Worm (Caenorhabditis elegans) whole organism, L1 larva: Measurements from ENCODE around the gene Y45F10C.6.

Experiments
- C16A3.4 ChIP-seq: fragments of 150-350 bp; optimal IDR thresholded peaks from 2 replicates; lab custom pipeline; 2014; ENCODE audit warnings: missing biosample characterization, missing genetic modification characterization
- C34B4.2 ChIP-seq: sonication (generic microtip); optimal IDR thresholded peaks from 2 replicates; lab custom pipeline; 2017; ENCODE audit warnings: mild to moderate bottlenecking, missing genetic modification characterization, missing compliant biosample characterization
- aha-1 ChIP-seq: fragments of 150-350 bp; optimal IDR thresholded peaks from 2 replicates; lab custom pipeline; 2014; ENCODE audit warnings: missing biosample characterization, missing genetic modification characterization
- blmp-1 ChIP-seq: fragments of 150-350 bp; optimal IDR thresholded peaks from 2 replicates; lab custom pipeline; 2014; ENCODE audit warnings: missing biosample characterization, missing genetic modification characterization
- ceh-63 ChIP-seq: fragments of 200-800 bp; sonication (Bioruptor generic); optimal IDR thresholded peaks from 2 replicates; lab custom pipeline; 2018; ENCODE audit warnings: mild to moderate bottlenecking, missing genetic modification characterization, missing compliant biosample characterization
- ceh-8 ChIP-seq: fragments of 200-800 bp; sonication (Bioruptor generic); optimal IDR thresholded peaks from 2 replicates; lab custom pipeline; 2018; ENCODE audit warnings: mild to moderate bottlenecking, missing genetic modification characterization, moderate library complexity, missing compliant biosample characterization
- ceh-88 ChIP-seq: fragments of 200-800 bp; sonication (Bioruptor generic); IDR thresholded peaks from 2 replicates; pipeline ENCODE4 v1.3.6; 2022; ENCODE audit warnings: missing genetic modification characterization, missing compliant biosample characterization
- ces-1 ChIP-seq: fragments of 150-350 bp; optimal IDR thresholded peaks from 2 replicates; lab custom pipeline; 2014; ENCODE audit warnings: missing biosample characterization, missing genetic modification reagents, missing genetic modification characterization
- dpl-1 ChIP-seq, 3 experiments: fragments of 150-350 bp in 2 of 3; sonication (generic microtip) in 1 of 3; optimal IDR thresholded peaks; 2 replicates each; lab custom pipeline; 2014 to 2017; ENCODE audit warnings: missing biosample characterization in 3 of 3, missing genetic modification characterization in 3 of 3, missing genetic modification reagents in 3 of 3
- efl-1 ChIP-seq, 4 experiments: fragments of 150-350 bp; optimal IDR thresholded peaks in 3 of 4; peaks in 1 of 4; 1 replicate in 1 of 4; 2 replicates in 3 of 4; lab custom pipeline; 2014; ENCODE audit warnings: missing biosample characterization in 2 of 4, missing genetic modification characterization in 2 of 4, missing genetic modification reagents in 2 of 4
- efl-3 ChIP-seq: fragments of 200-800 bp; sonication (Bioruptor generic); optimal IDR thresholded peaks from 2 replicates; lab custom pipeline; 2018; ENCODE audit warnings: mild to moderate bottlenecking, missing genetic modification characterization, missing compliant biosample characterization
- egl-13 ChIP-seq: sonication (generic microtip); optimal IDR thresholded peaks from 2 replicates; lab custom pipeline; 2016; ENCODE audit warnings: missing genotype, missing genetic modification reagents, missing genetic modification characterization, missing compliant biosample characterization
- elt-3 ChIP-seq, 6 experiments: fragments of 150-350 bp in 1 of 6; sonication (generic microtip); optimal IDR thresholded peaks; 2 replicates each; lab custom pipeline; 2017 to 2018; ENCODE audit warnings: missing biosample characterization in 6 of 6, missing genetic modification characterization in 6 of 6, inconsistent platforms in 1 of 6
- fkh-8 ChIP-seq: sonication (generic microtip); optimal IDR thresholded peaks from 2 replicates; lab custom pipeline; 2016; ENCODE audit warnings: mild to moderate bottlenecking, missing genetic modification characterization, missing compliant biosample characterization
- hlh-17 ChIP-seq: fragments of 200-800 bp; sonication (Bioruptor generic); optimal IDR thresholded peaks from 2 replicates; lab custom pipeline; 2018; ENCODE audit warnings: missing genetic modification characterization, mild to moderate bottlenecking, missing compliant biosample characterization, moderate library complexity, borderline replicate concordance
- irx-1 ChIP-seq: sonication (generic microtip); optimal IDR thresholded peaks from 2 replicates; lab custom pipeline; 2016; ENCODE audit warnings: missing genetic modification characterization, missing compliant biosample characterization
- isw-1 ChIP-seq: fragments of 200-800 bp; sonication (Bioruptor generic); IDR thresholded peaks from 2 replicates; pipeline ENCODE4 v1.3.6; 2022; ENCODE audit warnings: missing genetic modification characterization, missing compliant biosample characterization
- jun-1 ChIP-seq: fragments of 150-350 bp; optimal IDR thresholded peaks from 2 replicates; lab custom pipeline; 2014; ENCODE audit warnings: missing biosample characterization, missing genetic modification reagents, missing genetic modification characterization
- lin-13 ChIP-seq: fragments of 150-350 bp; optimal IDR thresholded peaks from 2 replicates; lab custom pipeline; 2014; ENCODE audit warnings: missing biosample characterization, missing genetic modification reagents, missing genetic modification characterization
- lin-14 ChIP-seq: fragments of 200-800 bp; sonication (Bioruptor generic); optimal IDR thresholded peaks from 2 replicates; lab custom pipeline; 2018; ENCODE audit warnings: mild to moderate bottlenecking, missing genetic modification characterization, moderate library complexity, missing compliant biosample characterization
- lin-35 ChIP-seq, 2 experiments: fragments of 150-350 bp; optimal IDR thresholded peaks; 2 replicates each; lab custom pipeline; 2014; ENCODE audit warnings: missing biosample characterization in 2 of 2, missing genetic modification characterization in 2 of 2, missing genetic modification reagents in 2 of 2
- lsy-2 ChIP-seq, 2 experiments: fragments of 150-350 bp; optimal IDR thresholded peaks; 2 replicates each; lab custom pipeline; 2014; ENCODE audit warnings: missing biosample characterization in 2 of 2, missing genetic modification characterization in 2 of 2
- mab-9 ChIP-seq: fragments of 200-800 bp; sonication (Bioruptor generic); IDR thresholded peaks from 2 replicates; pipeline ENCODE4 v1.3.6; 2022; ENCODE audit warnings: missing genetic modification reagents, missing genetic modification characterization, missing compliant biosample characterization
- mep-1 ChIP-seq: fragments of 150-350 bp; optimal IDR thresholded peaks from 2 replicates; lab custom pipeline; 2014; ENCODE audit warnings: missing biosample characterization, missing genetic modification characterization
- nhr-11 ChIP-seq: fragments of 150-350 bp; optimal IDR thresholded peaks from 2 replicates; lab custom pipeline; 2014; ENCODE audit warnings: missing biosample characterization, missing genetic modification characterization
- nhr-12 ChIP-seq: sonication (generic microtip); optimal IDR thresholded peaks from 2 replicates; lab custom pipeline; 2017; ENCODE audit warnings: missing biosample characterization, missing genetic modification characterization
- nhr-19 ChIP-seq: fragments of 200-800 bp; sonication (Bioruptor generic); conservative IDR thresholded peaks from 2 replicates; pipeline ENCODE4 v1.3.6; 2022; ENCODE audit warnings: missing genetic modification characterization, missing compliant biosample characterization
- nhr-237 ChIP-seq: fragments of 150-350 bp; optimal IDR thresholded peaks from 2 replicates; lab custom pipeline; 2014; ENCODE audit warnings: missing biosample characterization, missing genetic modification characterization
- nhr-28 ChIP-seq: fragments of 150-350 bp; optimal IDR thresholded peaks from 2 replicates; lab custom pipeline; 2014; ENCODE audit warnings: missing biosample characterization, missing genetic modification characterization
- nhr-47 ChIP-seq: sonication (generic microtip); optimal IDR thresholded peaks from 2 replicates; lab custom pipeline; 2016; ENCODE audit warnings: mild to moderate bottlenecking, missing genetic modification characterization, moderate library complexity, missing compliant biosample characterization
- nhr-76 ChIP-seq: sonication (generic microtip); optimal IDR thresholded peaks from 2 replicates; lab custom pipeline; 2017; ENCODE audit warnings: missing biosample characterization, missing genetic modification characterization
- nhr-77 ChIP-seq: fragments of 150-350 bp; optimal IDR thresholded peaks from 2 replicates; lab custom pipeline; 2014; ENCODE audit warnings: missing biosample characterization, missing genetic modification characterization
- nhr-90 ChIP-seq: sonication (generic microtip); optimal IDR thresholded peaks from 2 replicates; lab custom pipeline; 2016; ENCODE audit warnings: mild to moderate bottlenecking, missing genetic modification characterization, missing compliant biosample characterization; ENCODE audit not compliant: poor library complexity
- pax-3 ChIP-seq: fragments of 200-800 bp; sonication (Bioruptor generic); optimal IDR thresholded peaks from 2 replicates; lab custom pipeline; 2018; ENCODE audit warnings: mild to moderate bottlenecking, missing genetic modification characterization, moderate library complexity, missing compliant biosample characterization
- rnt-1 ChIP-seq: sonication (generic microtip); optimal IDR thresholded peaks from 2 replicates; lab custom pipeline; 2016; ENCODE audit warnings: mild to moderate bottlenecking, missing genetic modification characterization, moderate library complexity, missing compliant biosample characterization
- skn-1 ChIP-seq: fragments of 150-350 bp; optimal IDR thresholded peaks from 2 replicates; lab custom pipeline; 2014; ENCODE audit warnings: missing biosample characterization, missing genetic modification characterization
- snpc-4 ChIP-seq: fragments of 150-350 bp; optimal IDR thresholded peaks from 2 replicates; lab custom pipeline; 2014; ENCODE audit warnings: missing biosample characterization, missing genetic modification characterization
- snu-23 ChIP-seq: sonication (generic microtip); optimal IDR thresholded peaks from 2 replicates; lab custom pipeline; 2016; ENCODE audit warnings: missing genetic modification characterization, missing compliant biosample characterization
- sox-4 ChIP-seq: sonication (generic microtip); optimal IDR thresholded peaks from 2 replicates; lab custom pipeline; 2016; ENCODE audit warnings: missing genetic modification characterization, missing compliant biosample characterization
- tlp-1 ChIP-seq: fragments of 150-350 bp; optimal IDR thresholded peaks from 2 replicates; lab custom pipeline; 2014; ENCODE audit warnings: missing biosample characterization, missing genetic modification characterization
- unc-130 ChIP-seq: fragments of 150-350 bp; optimal IDR thresholded peaks from 2 replicates; lab custom pipeline; 2017; ENCODE audit warnings: missing biosample characterization, missing genetic modification characterization, inconsistent platforms
- unc-30 ChIP-seq: sonication (generic microtip); optimal IDR thresholded peaks from 2 replicates; lab custom pipeline; 2017; ENCODE audit warnings: missing biosample characterization, missing genetic modification characterization
- unc-62 ChIP-seq: fragments of 150-350 bp; optimal IDR thresholded peaks from 2 replicates; lab custom pipeline; 2014; ENCODE audit warnings: missing biosample characterization, missing genetic modification reagents, missing genetic modification characterization
- unc-86 ChIP-seq: sonication (generic microtip); optimal IDR thresholded peaks from 2 replicates; lab custom pipeline; 2016; ENCODE audit warnings: missing genetic modification characterization, missing compliant biosample characterization
- vab-15 ChIP-seq: sonication (generic microtip); optimal IDR thresholded peaks from 2 replicates; lab custom pipeline; 2017; ENCODE audit warnings: missing genotype, mild to moderate bottlenecking, missing genetic modification characterization, missing compliant biosample characterization
- zag-1 ChIP-seq: fragments of 150-350 bp; optimal IDR thresholded peaks from 2 replicates; lab custom pipeline; 2014; ENCODE audit warnings: missing biosample characterization, missing genetic modification characterization
- ztf-11 ChIP-seq, 2 experiments: sonication (generic microtip); optimal IDR thresholded peaks; 2 replicates each; lab custom pipeline; 2016 to 2017; ENCODE audit warnings: missing genetic modification characterization in 2 of 2, missing biosample characterization in 1 of 2, missing compliant biosample characterization in 1 of 2

The Y45F10C.6 gene

DNA sequence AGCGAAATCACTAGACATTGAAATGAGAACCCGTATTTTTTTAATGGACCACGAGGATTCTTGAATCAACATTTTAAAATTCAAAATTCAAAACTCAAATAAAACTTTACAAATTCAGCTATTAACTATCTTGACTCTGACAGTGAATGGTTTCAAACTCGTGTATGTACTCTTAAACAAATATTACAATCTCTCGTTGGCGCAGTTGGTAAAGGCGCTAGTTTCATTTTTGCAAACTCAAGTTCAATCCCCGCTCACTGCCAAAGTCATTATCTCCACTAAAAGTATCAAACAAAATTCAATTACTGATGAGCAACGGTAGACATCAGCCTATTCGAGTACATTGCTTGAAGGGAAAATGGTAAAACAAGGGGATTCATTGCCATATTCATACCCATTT lies 49.3 kb downstream of the Y45F10C.6 start:
- TF ChIP-seq C34B4.2 (no peak), efl-1 (optimal IDR thresholded peaks at IDR 0.05; lab: Kevin White, UChicago) (no peak), efl-1 (GFP tag; optimal IDR thresholded peaks at IDR 0.05 in 1 of 2; lab: Kevin White, UChicago) (peak in 1 of 2 experiments; percentile 10), elt-3 (tag; optimal IDR thresholded peaks at IDR 0.05; lab: Kevin White, UChicago) (no peak), snpc-4 (no peak), nhr-90 (tag; lab: Kevin White, UChicago) (peak; percentile 3), lin-35 (GFP tag; optimal IDR thresholded peaks at IDR 0.05; lab: Kevin White, UChicago) (peak in 1 of 2 experiments; percentile 12)

DNA sequence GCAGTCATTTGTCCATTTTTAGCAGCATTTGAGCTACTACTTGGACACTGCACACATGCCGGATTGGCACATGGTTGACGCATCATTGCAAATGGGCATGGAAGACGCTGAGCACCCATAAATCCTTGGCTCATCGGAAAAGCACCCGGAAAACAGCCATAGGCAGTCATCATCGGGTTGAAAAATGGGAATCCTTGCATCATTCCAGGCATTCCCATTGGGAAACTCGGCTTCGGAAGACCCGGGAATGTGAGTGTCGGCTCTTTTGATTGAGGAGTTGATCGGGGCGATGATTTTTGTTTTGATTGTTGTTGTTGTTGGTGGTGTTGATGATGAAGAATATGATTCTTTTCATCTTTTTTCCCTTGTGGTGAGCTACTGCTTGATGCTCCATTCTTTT lies 50.6 kb downstream of the Y45F10C.6 start:
- TF ChIP-seq mab-9 (GFP tag; lab: Robert Waterston, UW) (peak; percentile 53; the same call in 1 of the 2 replicates), lin-35 (GFP tag; optimal IDR thresholded peaks at IDR 0.05; lab: Kevin White, UChicago) (no peak), lin-14 (GFP tag; lab: Kevin White, UChicago) (peak; percentile 2), vab-15 (tag; lab: Kevin White, UChicago) (no peak)

DNA sequence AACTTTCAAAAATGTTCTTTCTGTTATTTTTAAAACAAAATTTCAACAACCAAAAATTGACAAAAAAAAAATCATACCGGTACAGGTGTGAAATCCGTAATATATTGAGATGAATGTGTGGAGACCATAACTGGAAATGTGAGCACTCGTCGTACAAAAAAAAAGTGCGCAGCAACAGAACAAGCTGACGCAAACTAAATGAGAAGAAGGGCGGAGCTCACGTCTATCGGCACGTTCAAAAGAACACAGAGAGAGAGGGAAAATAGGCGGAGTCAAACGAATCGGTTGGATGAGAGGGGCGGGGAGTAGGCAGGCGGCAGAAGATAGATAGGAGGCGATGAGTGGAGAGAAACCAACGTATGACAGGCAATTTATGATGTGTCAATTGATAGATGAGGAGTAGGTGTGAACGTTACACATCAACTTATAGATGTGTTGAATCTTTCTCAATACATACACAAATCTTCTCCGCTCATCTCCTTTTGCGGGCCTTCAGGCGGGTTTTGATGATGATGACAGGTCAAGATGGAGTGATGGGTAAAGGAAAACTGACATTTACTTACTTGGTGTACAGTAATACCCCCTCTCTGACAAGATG lies 51.8 kb downstream of the Y45F10C.6 start, which contains the start of gene tlp-1:
TSS of gene tlp-1 (minus strand) at position 255 of the 598 bp plus-strand sequence.
- no peak for TF ChIP-seq ceh-88 (GFP tag; lab: Robert Waterston, UW)
- TF ChIP-seq ces-1: no peak
- no peak for TF ChIP-seq isw-1 (GFP tag; lab: Robert Waterston, UW)
- no peak for TF ChIP-seq fkh-8 (tag; lab: Kevin White, UChicago)
- TF ChIP-seq mep-1 (tag; lab: Kevin White, UChicago): peak; percentile 22
- TF ChIP-seq jun-1 (tag; lab: Kevin White, UChicago): no peak
- TF ChIP-seq ztf-11 (tag; optimal IDR thresholded peaks at IDR 0.05; lab: Kevin White, UChicago): no peak
- peak; percentile 65 for TF ChIP-seq unc-130 (tag; lab: Kevin White, UChicago)
- TF ChIP-seq unc-30 (tag; lab: Kevin White, UChicago): no peak
- peak in 1 of 2 experiments; percentile 7 for TF ChIP-seq efl-1 (optimal IDR thresholded peaks at IDR 0.05; lab: Kevin White, UChicago)
- peak in 1 of 2 experiments; percentile 28 for TF ChIP-seq efl-1 (GFP tag; optimal IDR thresholded peaks at IDR 0.05 in 1 of 2; lab: Kevin White, UChicago)
- TF ChIP-seq dpl-1 (GFP tag; optimal IDR thresholded peaks at IDR 0.05; lab: Kevin White, UChicago): peak in 1 of 3 experiments; percentile 25
- TF ChIP-seq nhr-237 (tag; lab: Kevin White, UChicago): no peak
- no peak for TF ChIP-seq nhr-76 (tag; lab: Kevin White, UChicago)
- no peak for TF ChIP-seq skn-1
- TF ChIP-seq nhr-19 (GFP tag; lab: Robert Waterston, UW): peak; percentile 39; the same call in 1 of the 2 replicates
- no peak for TF ChIP-seq nhr-28 (tag; lab: Kevin White, UChicago)
- peak; percentile 41 to 73 for TF ChIP-seq lsy-2 (tag; optimal IDR thresholded peaks at IDR 0.05; lab: Kevin White, UChicago)
- TF ChIP-seq egl-13 (tag; lab: Kevin White, UChicago): no peak
- TF ChIP-seq nhr-90 (tag; lab: Kevin White, UChicago): peak; percentile 69
- TF ChIP-seq zag-1 (tag; lab: Kevin White, UChicago): no peak
- TF ChIP-seq efl-3: peak; percentile 13
- peak in 4 of 6 experiments; percentile 47 to 86 (median 66) for TF ChIP-seq elt-3 (tag; optimal IDR thresholded peaks at IDR 0.05; lab: Kevin White, UChicago)
- TF ChIP-seq tlp-1 (tag; lab: Kevin White, UChicago): no peak
- peak; percentile 80 for TF ChIP-seq lin-14 (GFP tag; lab: Kevin White, UChicago)
- no peak for TF ChIP-seq pax-3
- peak; percentile 35 for TF ChIP-seq blmp-1 (tag; lab: Kevin White, UChicago)
- TF ChIP-seq irx-1 (tag; lab: Kevin White, UChicago): peak; percentile 46
- TF ChIP-seq nhr-47 (tag; lab: Kevin White, UChicago): peak; percentile 18
- no peak for TF ChIP-seq ceh-63 (GFP tag; lab: Kevin White, UChicago)
- no peak for TF ChIP-seq ceh-8
- peak; percentile 12 for TF ChIP-seq lin-13 (GFP tag; lab: Kevin White, UChicago)
- no peak for TF ChIP-seq hlh-17 (GFP tag; lab: Kevin White, UChicago)
- TF ChIP-seq nhr-12 (tag; lab: Kevin White, UChicago): no peak
- no peak for TF ChIP-seq C16A3.4 (tag; lab: Kevin White, UChicago)
- no peak for TF ChIP-seq nhr-11 (tag; lab: Kevin White, UChicago)
- TF ChIP-seq snu-23 (GFP tag; lab: Kevin White, UChicago): peak; percentile 68
- no peak for TF ChIP-seq aha-1
- TF ChIP-seq sox-4 (tag; lab: Kevin White, UChicago): no peak
- TF ChIP-seq unc-86 (tag; lab: Kevin White, UChicago): no peak
- no peak for TF ChIP-seq nhr-77 (tag; lab: Kevin White, UChicago)
- TF ChIP-seq unc-62 (GFP tag; lab: Kevin White, UChicago): peak; percentile 52
- TF ChIP-seq rnt-1 (tag; lab: Kevin White, UChicago): peak; percentile 64
